Worm (Caenorhabditis elegans) whole organism, midembryonic: Measurements from ENCODE around the gene cdk-11.1.

Source experiments
- T22C8.4 ChIP-seq: fragments of 200-800 bp; sonication (Bioruptor generic); IDR thresholded peaks from 2 replicates; pipeline ENCODE4 v1.3.6; 2022; ENCODE audit warnings: missing genetic modification characterization, missing compliant biosample characterization
- cog-1 ChIP-seq: sonication (generic microtip); optimal IDR thresholded peaks from 2 replicates; lab custom pipeline; 2016; ENCODE audit warnings: missing genetic modification characterization, missing compliant biosample characterization
- flt-1 ChIP-seq: fragments of 200-800 bp; sonication (Bioruptor generic); IDR thresholded peaks from 2 replicates; pipeline ENCODE4 v1.3.6; 2022; ENCODE audit warnings: missing genetic modification characterization, missing compliant biosample characterization
- ztf-23 ChIP-seq: fragments of 200-800 bp; sonication (Bioruptor generic); IDR thresholded peaks from 2 replicates; pipeline ENCODE4 v1.3.6; 2022; ENCODE audit warnings: missing genetic modification reagents, missing genetic modification characterization, missing compliant biosample characterization
- ztf-29 ChIP-seq: fragments of 200-800 bp; sonication (Bioruptor generic); IDR thresholded peaks from 2 replicates; pipeline ENCODE4 v1.3.6; 2022; ENCODE audit warnings: missing genetic modification reagents, missing genetic modification characterization, missing compliant biosample characterization

DNA sequence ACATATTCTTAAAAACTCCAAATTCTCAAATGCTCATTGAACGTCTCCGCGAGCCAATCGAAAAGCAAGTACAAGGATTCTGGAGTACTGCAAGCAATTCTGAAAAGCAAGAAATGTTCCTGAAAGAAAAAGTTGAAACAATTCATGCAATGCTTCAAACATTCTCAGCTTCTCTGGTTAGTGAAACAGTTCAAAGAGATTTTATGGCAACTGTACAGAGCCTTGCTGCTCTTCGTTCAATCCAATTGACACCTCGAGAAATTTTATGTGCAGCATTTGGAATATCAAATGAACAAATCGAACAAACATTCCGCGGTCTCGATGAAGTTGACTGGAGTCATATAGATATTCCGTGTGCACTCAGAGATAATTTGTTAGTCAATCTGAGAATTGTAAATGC, 37.7 kb downstream of the cdk-11.1 start:
- no peak for TF ChIP-seq cog-1 (tag; lab: Kevin White, UChicago)
- TF ChIP-seq flt-1 (GFP tag; lab: Robert Waterston, UW): no peak
- TF ChIP-seq ztf-23 (GFP tag; lab: Robert Waterston, UW): no peak
- no peak for TF ChIP-seq ztf-29
- TF ChIP-seq T22C8.4 (GFP tag; lab: Robert Waterston, UW): no peak
